Fruit fly (Drosophila melanogaster): ENCODE measurements around the gene CG33189.

Gene CG33189

DNA sequence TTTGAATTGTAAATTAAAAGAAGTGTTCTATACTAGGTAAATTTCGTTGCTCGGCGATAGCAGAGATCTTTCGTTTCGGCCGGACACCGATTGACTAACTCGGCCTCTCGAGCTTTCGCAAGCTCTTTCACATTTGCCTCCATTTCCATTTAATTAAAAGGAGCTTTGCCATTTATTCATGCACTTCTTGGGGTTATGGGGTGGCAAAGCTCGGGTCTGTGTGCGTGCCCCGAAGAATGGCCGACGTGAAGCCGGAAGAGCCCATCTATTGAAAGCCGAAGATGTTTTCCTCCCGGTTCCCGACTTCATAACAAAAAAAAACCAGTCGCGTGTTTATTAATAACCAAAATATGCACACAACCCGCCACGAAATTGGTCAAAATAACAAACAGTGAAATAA lies 19.3 kb upstream of the CG33189 start (continued):
- TF ChIP-seq dmrt99B (tag; optimal IDR thresholded peaks at IDR 0.05), result no peak
- TF ChIP-seq sr (GFP tag; IDR thresholded peaks at IDR 0.05), result no peak
- no peak for TF ChIP-seq CG15269 (tag; optimal IDR thresholded peaks at IDR 0.05)
- no peak for TF ChIP-seq CG14050 (GFP tag; IDR thresholded peaks at IDR 0.05)
- TF ChIP-seq CG14710 (tag; optimal IDR thresholded peaks at IDR 0.05), result no peak
- no peak for TF ChIP-seq CG1233 (GFP tag; optimal IDR thresholded peaks at IDR 0.05)
- no peak for TF ChIP-seq pros (GFP tag; optimal IDR thresholded peaks at IDR 0.05)
- no peak for TF ChIP-seq CG18011 (GFP tag; optimal IDR thresholded peaks at IDR 0.05)
- no peak for TF ChIP-seq az2 (GFP tag; optimal IDR thresholded peaks at IDR 0.05)
- TF ChIP-seq ERR (GFP tag; optimal IDR thresholded peaks at IDR 0.05), result no peak
- TF ChIP-seq bigmax (GFP tag; optimal IDR thresholded peaks at IDR 0.05), result peak; percentile 33
- TF ChIP-seq wek (GFP tag; optimal IDR thresholded peaks at IDR 0.05), result no peak
- TF ChIP-seq Atf3 (GFP tag; optimal IDR thresholded peaks at IDR 0.05), result no peak
- TF ChIP-seq unc-4 (GFP tag; IDR thresholded peaks at IDR 0.05; ENCODE audit: partially characterized antibody), result no peak
- TF ChIP-seq Aef1 (GFP tag; IDR thresholded peaks at IDR 0.05), result no peak
- no peak for TF ChIP-seq kay (GFP tag; optimal IDR thresholded peaks at IDR 0.05)
- no peak for TF ChIP-seq Lhr (GFP tag; optimal IDR thresholded peaks at IDR 0.05)
- no peak for TF ChIP-seq inv (GFP tag; IDR thresholded peaks at IDR 0.05; ENCODE audit: partially characterized antibody)
- no peak for TF ChIP-seq CG10321 (GFP tag; IDR thresholded peaks at IDR 0.05)
- TF ChIP-seq CG3995 (GFP tag; optimal IDR thresholded peaks at IDR 0.05), result no peak
- TF ChIP-seq Jarid2 (GFP tag; optimal IDR thresholded peaks at IDR 0.05), result no peak
- TF ChIP-seq CG6813 (GFP tag; optimal IDR thresholded peaks at IDR 0.05), result no peak
- TF ChIP-seq Nf-YA (GFP tag; IDR thresholded peaks at IDR 0.05), result no peak
- TF ChIP-seq psq (GFP tag; optimal IDR thresholded peaks at IDR 0.05), result no peak
- TF ChIP-seq Hr39 (optimal IDR thresholded peaks at IDR 0.05), result no peak
- no peak for TF ChIP-seq gcm (GFP tag; optimal IDR thresholded peaks at IDR 0.05)
- TF ChIP-seq lab (GFP tag; optimal IDR thresholded peaks at IDR 0.05), result peak; percentile 39
- peak; percentile 26; the same call in 1 of the 3 replicates for TF ChIP-seq dysf (GFP tag; IDR thresholded peaks at IDR 0.05)
- no peak for TF ChIP-seq sug (tag; optimal IDR thresholded peaks at IDR 0.05)
- TF ChIP-seq D (optimal IDR thresholded peaks at IDR 0.05), result no peak
- no peak for TF ChIP-seq D (GFP tag; optimal IDR thresholded peaks at IDR 0.05)
- peak; percentile 76 for TF ChIP-seq abd-A (tag; optimal IDR thresholded peaks at IDR 0.05)
- TF ChIP-seq Fer1 (GFP tag; optimal IDR thresholded peaks at IDR 0.05), result no peak
- TF ChIP-seq Deaf1 (tag; optimal IDR thresholded peaks at IDR 0.05), result peak; percentile 93
- no peak for TF ChIP-seq CG6272 (GFP tag; IDR thresholded peaks at IDR 0.05)
- no peak for TF ChIP-seq Awh (GFP tag; IDR thresholded peaks at IDR 0.05)
- TF ChIP-seq knrl (GFP tag; IDR thresholded peaks at IDR 0.05; ENCODE audit: partially characterized antibody), result no peak
- TF ChIP-seq btn (GFP tag; optimal IDR thresholded peaks at IDR 0.05), result no peak
- no peak for TF ChIP-seq CG17361 (GFP tag; IDR thresholded peaks at IDR 0.05)
- no peak for TF ChIP-seq jumu (GFP tag; optimal IDR thresholded peaks at IDR 0.05)
- TF ChIP-seq tup (GFP tag; optimal IDR thresholded peaks at IDR 0.05), result no peak
- TF ChIP-seq croc (GFP tag; conservative IDR thresholded peaks at IDR 0.05), result no peak
- peak; percentile 55 for TF ChIP-seq CG34376 (GFP tag; optimal IDR thresholded peaks at IDR 0.05)
- TF ChIP-seq Opbp (GFP tag; IDR thresholded peaks at IDR 0.05; ENCODE audit: partially characterized antibody), result no peak
- TF ChIP-seq CG16779 (GFP tag; IDR thresholded peaks at IDR 0.05), result no peak
- TF ChIP-seq tap (tag; optimal IDR thresholded peaks at IDR 0.05), result no peak
- TF ChIP-seq ase (GFP tag; IDR thresholded peaks at IDR 0.05), result no peak
- no peak for TF ChIP-seq chif (GFP tag; optimal IDR thresholded peaks at IDR 0.05)
- TF ChIP-seq phol (tag; optimal IDR thresholded peaks at IDR 0.05), result no peak
- peak; percentile 89 for TF ChIP-seq chinmo (GFP tag; IDR thresholded peaks at IDR 0.05; ENCODE audit: partially characterized antibody)
- TF ChIP-seq zen2 (GFP tag; IDR thresholded peaks at IDR 0.05; ENCODE audit: partially characterized antibody), result no peak
- TF ChIP-seq grau (tag; optimal IDR thresholded peaks at IDR 0.05), result no peak

Measured in whole organism, embryonic.